Fruit fly (Drosophila melanogaster) whole organism, prepupa: ENCODE results near the gene ppl.

ENCODE experiments used
- Blimp-1 ChIP-seq: fragments of 200-800 bp; sonication (Bioruptor generic); optimal IDR thresholded peaks from 3 replicates; lab custom pipeline; 2017; ENCODE audit warnings: missing biosample characterization, missing genetic modification characterization, mild to moderate bottlenecking, moderate library complexity, missing genetic modification reagents
- CG10631 ChIP-seq: fragments of 200-800 bp; sonication (Bioruptor generic); optimal IDR thresholded peaks from 2 replicates; lab custom pipeline; 2016; ENCODE audit warnings: missing biosample characterization, missing genetic modification characterization
- CG10669 ChIP-seq: fragments of 200-800 bp; sonication (Bioruptor generic); optimal IDR thresholded peaks from 3 replicates; lab custom pipeline; 2018; ENCODE audit warnings: missing biosample characterization, mild to moderate bottlenecking, missing genetic modification characterization, moderate library complexity
- CG11762 ChIP-seq: fragments of 200-800 bp; sonication (Bioruptor generic); optimal IDR thresholded peaks from 3 replicates; lab custom pipeline; 2016; ENCODE audit warnings: missing biosample characterization, missing genetic modification characterization; ENCODE audit not compliant: insufficient read depth
- CG11902 ChIP-seq: fragments of 200-800 bp; sonication (Bioruptor generic); optimal IDR thresholded peaks from 3 replicates; lab custom pipeline; 2016; ENCODE audit warnings: missing biosample characterization, missing genetic modification characterization
- CG15336 ChIP-seq: fragments of 200-800 bp; sonication (Bioruptor generic); IDR thresholded peaks from 2 replicates; pipeline ENCODE4 v1.3.6; 2022; ENCODE audit warnings: missing biosample characterization, missing genetic modification characterization
- CG1621 ChIP-seq: fragments of 200-800 bp; sonication (Bioruptor generic); optimal IDR thresholded peaks from 3 replicates; lab custom pipeline; 2018; ENCODE audit warnings: missing biosample characterization, mild to moderate bottlenecking, missing genetic modification characterization
- CG16779 ChIP-seq: fragments of 200-800 bp; sonication (Bioruptor generic); optimal IDR thresholded peaks from 3 replicates; lab custom pipeline; 2017; ENCODE audit warnings: missing biosample characterization, mild to moderate bottlenecking, missing genetic modification characterization
- CG3032 ChIP-seq: fragments of 200-800 bp; optimal IDR thresholded peaks from 2 replicates; lab custom pipeline; 2019; ENCODE audit warnings: missing biosample characterization, mild to moderate bottlenecking, missing genetic modification characterization, moderate library complexity
- CG31627 ChIP-seq: fragments of 200-800 bp; sonication (Bioruptor generic); optimal IDR thresholded peaks from 3 replicates; lab custom pipeline; 2016; ENCODE audit warnings: missing biosample characterization, missing genetic modification characterization
- CG32006 ChIP-seq: fragments of 200-800 bp; sonication (Bioruptor generic); optimal IDR thresholded peaks from 3 replicates; lab custom pipeline; 2017; ENCODE audit warnings: missing biosample characterization, mild to moderate bottlenecking, missing genetic modification characterization
- CG34406 ChIP-seq: fragments of 200-800 bp; sonication (Bioruptor generic); optimal IDR thresholded peaks from 3 replicates; lab custom pipeline; 2016; ENCODE audit warnings: missing biosample characterization, missing genetic modification characterization
- CG3919 ChIP-seq: fragments of 200-800 bp; sonication (Bioruptor generic); optimal IDR thresholded peaks from 3 replicates; lab custom pipeline; 2016; ENCODE audit warnings: missing biosample characterization, missing genetic modification characterization
- CG6792 ChIP-seq: fragments of 200-800 bp; sonication (Bioruptor generic); optimal IDR thresholded peaks from 3 replicates; lab custom pipeline; 2016; ENCODE audit warnings: missing biosample characterization, missing genetic modification characterization
- CG6808 ChIP-seq: fragments of 200-800 bp; sonication (Bioruptor generic); optimal IDR thresholded peaks from 3 replicates; lab custom pipeline; 2017; ENCODE audit warnings: missing biosample characterization, missing genetic modification characterization, mild to moderate bottlenecking, moderate library complexity, missing genetic modification reagents
- CG6854 ChIP-seq: fragments of 200-800 bp; sonication (Bioruptor generic); optimal IDR thresholded peaks from 2 replicates; lab custom pipeline; 2017; ENCODE audit warnings: missing biosample characterization, mild to moderate bottlenecking, missing genetic modification characterization
- CG7368 ChIP-seq: fragments of 200-800 bp; sonication (Bioruptor generic); optimal IDR thresholded peaks from 3 replicates; lab custom pipeline; 2016; ENCODE audit warnings: missing biosample characterization, missing genetic modification characterization
- CG8119 ChIP-seq: fragments of 200-800 bp; sonication (Bioruptor generic); IDR thresholded peaks from 3 replicates; pipeline ENCODE4 v1.3.6; 2022; ENCODE audit warnings: missing biosample characterization, missing genetic modification characterization
- CG8319 ChIP-seq: fragments of 200-800 bp; sonication (Bioruptor generic); optimal IDR thresholded peaks from 3 replicates; lab custom pipeline; 2016; ENCODE audit warnings: missing biosample characterization, missing genetic modification characterization
- CG9139 ChIP-seq: fragments of 200-800 bp; sonication (Bioruptor generic); optimal IDR thresholded peaks from 3 replicates; lab custom pipeline; 2017; ENCODE audit warnings: missing biosample characterization, mild to moderate bottlenecking, missing genetic modification characterization
- Eip75B ChIP-seq: fragments of 200-800 bp; sonication (Bioruptor generic); optimal IDR thresholded peaks from 3 replicates; lab custom pipeline; 2016; ENCODE audit warnings: missing biosample characterization, missing genetic modification characterization
- Eip78C ChIP-seq: fragments of 200-800 bp; sonication (Bioruptor generic); peaks from one replicate; lab custom pipeline; 2016; ENCODE audit warnings: missing biosample characterization, missing genetic modification characterization
- Eip93F ChIP-seq: fragments of 200-800 bp; sonication (Bioruptor generic); optimal IDR thresholded peaks from 2 replicates; lab custom pipeline; 2016; ENCODE audit warnings: missing biosample characterization, mild to moderate bottlenecking, missing genetic modification characterization
- Ets21C ChIP-seq: fragments of 200-800 bp; sonication (Bioruptor generic); optimal IDR thresholded peaks from 3 replicates; lab custom pipeline; 2016; ENCODE audit warnings: missing biosample characterization, missing genetic modification characterization
- Ets96B ChIP-seq: fragments of 200-800 bp; optimal IDR thresholded peaks from 2 replicates; lab custom pipeline; 2019; ENCODE audit warnings: missing biosample characterization, mild to moderate bottlenecking, missing genetic modification characterization, moderate library complexity
- Gug ChIP-seq: fragments of 200-800 bp; sonication (Bioruptor generic); IDR thresholded peaks from 2 replicates; pipeline ENCODE4 v1.3.6; 2022; ENCODE audit warnings: missing biosample characterization, missing genetic modification characterization
- Hr38 ChIP-seq: sonication (Bioruptor generic); optimal IDR thresholded peaks from 2 replicates; lab custom pipeline; 2016; ENCODE audit warnings: missing biosample characterization, missing genetic modification characterization
- Hr39 ChIP-seq: fragments of 200-800 bp; sonication (Bioruptor generic); optimal IDR thresholded peaks from 2 replicates; lab custom pipeline; 2016; ENCODE audit warnings: missing biosample characterization, missing genetic modification characterization
- Hr4 ChIP-seq: fragments of 200-800 bp; sonication (Bioruptor generic); optimal IDR thresholded peaks from 3 replicates; lab custom pipeline; 2016; ENCODE audit warnings: missing biosample characterization, missing genetic modification characterization
- Lpt ChIP-seq: fragments of 200-800 bp; sonication (Bioruptor generic); optimal IDR thresholded peaks from 3 replicates; lab custom pipeline; 2016; ENCODE audit warnings: missing biosample characterization, missing genetic modification characterization
- Sox102F ChIP-seq: fragments of 200-800 bp; sonication (Bioruptor generic); optimal IDR thresholded peaks from 2 replicates; lab custom pipeline; 2016; ENCODE audit warnings: missing biosample characterization, mild to moderate bottlenecking, missing genetic modification characterization
- Sox15 ChIP-seq: fragments of 200-800 bp; sonication (Bioruptor generic); optimal IDR thresholded peaks from 3 replicates; lab custom pipeline; 2016; ENCODE audit warnings: missing biosample characterization, missing genetic modification characterization
- achi ChIP-seq: fragments of 200-800 bp; sonication (Bioruptor generic); optimal IDR thresholded peaks from 3 replicates; lab custom pipeline; 2016; ENCODE audit warnings: missing biosample characterization, missing genetic modification characterization
- dsx ChIP-seq: fragments of 200-800 bp; optimal IDR thresholded peaks from 3 replicates; lab custom pipeline; 2019; ENCODE audit warnings: missing biosample characterization, mild to moderate bottlenecking, missing genetic modification characterization, moderate library complexity; ENCODE audit not compliant: poor library complexity, severe bottlenecking
- eg ChIP-seq: fragments of 200-800 bp; sonication (Bioruptor generic); IDR thresholded peaks from 3 replicates; pipeline ENCODE4 v1.3.6; 2022; ENCODE audit warnings: missing biosample characterization, missing genetic modification characterization
- esn ChIP-seq: fragments of 200-800 bp; sonication (Bioruptor generic); optimal IDR thresholded peaks from 2 replicates; lab custom pipeline; 2016; ENCODE audit warnings: missing biosample characterization, mild to moderate bottlenecking, missing genetic modification characterization, moderate library complexity
- fd59A ChIP-seq: fragments of 200-800 bp; sonication (Bioruptor generic); optimal IDR thresholded peaks from 2 replicates; lab custom pipeline; 2017; ENCODE audit warnings: missing biosample characterization, mild to moderate bottlenecking, missing genetic modification characterization, missing genetic modification reagents
- fd85E ChIP-seq: fragments of 200-800 bp; sonication (Bioruptor generic); optimal IDR thresholded peaks from 3 replicates; lab custom pipeline; 2016; ENCODE audit warnings: missing biosample characterization, missing genetic modification characterization
- fkh ChIP-seq: fragments of 200-800 bp; sonication (Bioruptor generic); optimal IDR thresholded peaks from 3 replicates; lab custom pipeline; 2017; ENCODE audit warnings: missing biosample characterization, mild to moderate bottlenecking, missing genetic modification characterization, moderate library complexity
- lz ChIP-seq: fragments of 200-800 bp; sonication (Bioruptor generic); optimal IDR thresholded peaks from 3 replicates; lab custom pipeline; 2016; ENCODE audit warnings: missing biosample characterization, missing genetic modification characterization
- net ChIP-seq: fragments of 200-800 bp; sonication (Bioruptor generic); optimal IDR thresholded peaks from 3 replicates; lab custom pipeline; 2016; ENCODE audit warnings: missing biosample characterization, missing genetic modification characterization
- pdm3 ChIP-seq: fragments of 200-800 bp; sonication (Bioruptor generic); optimal IDR thresholded peaks from 3 replicates; lab custom pipeline; 2016; ENCODE audit warnings: missing biosample characterization, missing genetic modification characterization
- salr ChIP-seq, 2 experiments: fragments of 200-800 bp; sonication (Bioruptor generic); optimal IDR thresholded peaks; 3 replicates each; lab custom pipeline; 2016 to 2018; ENCODE audit warnings: missing biosample characterization in 2 of 2, missing genetic modification characterization in 2 of 2, mild to moderate bottlenecking in 1 of 2
- spab ChIP-seq: fragments of 200-800 bp; sonication (Bioruptor generic); optimal IDR thresholded peaks from 2 replicates; lab custom pipeline; 2017; ENCODE audit warnings: missing biosample characterization, mild to moderate bottlenecking, missing genetic modification characterization, missing genetic modification reagents
- ss ChIP-seq, 2 experiments: fragments of 200-800 bp; sonication (Bioruptor generic); optimal IDR thresholded peaks; 2 replicates in 1 of 2; 3 replicates in 1 of 2; lab custom pipeline; 2017 to 2018; ENCODE audit warnings: mild to moderate bottlenecking in 2 of 2, missing biosample characterization in 2 of 2, missing genetic modification characterization in 2 of 2, moderate library complexity in 1 of 2
- svp ChIP-seq: fragments of 200-800 bp; sonication (Bioruptor generic); peaks from one replicate; lab custom pipeline; 2016; ENCODE audit warnings: missing biosample characterization, missing genetic modification characterization
- topi ChIP-seq: fragments of 200-800 bp; sonication (Bioruptor generic); optimal IDR thresholded peaks from 3 replicates; lab custom pipeline; 2016; ENCODE audit warnings: missing biosample characterization, missing genetic modification characterization

ppl gene

dm6 chr3L:21239999-21240509 lies 41.3 kb downstream of the ppl start (continued):
- TF ChIP-seq spab (no peak), CG7368 (GFP tag; lab: Kevin White, UChicago) (no peak), CG31627 (GFP tag; lab: Kevin White, UChicago) (no peak), CG11762 (GFP tag; lab: Kevin White, UChicago) (no peak), CG10631 (no peak), fd85E (GFP tag; lab: Kevin White, UChicago) (peak; percentile 0), CG8119 (GFP tag; lab: Robert Waterston, UW) (peak; percentile 68), topi (peak; percentile 6)

- no peak for TF ChIP-seq Hr39 (GFP tag; lab: Kevin White, UChicago)
- peak; percentile 4 for TF ChIP-seq Eip78C (GFP tag; lab: Kevin White, UChicago)
- peak; percentile 30 for TF ChIP-seq svp (GFP tag; lab: Kevin White, UChicago)
Measured at dm6 chr3L:21238377-21238776, 42.9 kb downstream of the ppl start.

- peak; percentile 83 for TF ChIP-seq Eip78C (GFP tag; lab: Kevin White, UChicago)
- TF ChIP-seq Eip93F (GFP tag; lab: Kevin White, UChicago) = no peak
- TF ChIP-seq fkh (GFP tag; lab: Kevin White, UChicago) = no peak
- TF ChIP-seq Eip75B (GFP tag; lab: Kevin White, UChicago) = no peak
- no peak for TF ChIP-seq CG10669 (GFP tag; lab: Kevin White, UChicago)
- no peak for TF ChIP-seq Sox15
- TF ChIP-seq CG8319 (GFP tag; lab: Kevin White, UChicago) = no peak
- TF ChIP-seq CG6792 (GFP tag; lab: Kevin White, UChicago) = no peak
- TF ChIP-seq CG32006 (GFP tag; lab: Kevin White, UChicago) = peak; percentile 73
- TF ChIP-seq CG1621 (tag; lab: Kevin White, UChicago) = no peak
- no peak for TF ChIP-seq esn (GFP tag; lab: Kevin White, UChicago)
- TF ChIP-seq Ets96B = no peak
- TF ChIP-seq CG16779 (tag; lab: Kevin White, UChicago) = peak; percentile 48
- TF ChIP-seq Blimp-1 (GFP tag; lab: Kevin White, UChicago) = no peak
- no peak for TF ChIP-seq ss (GFP tag; optimal IDR thresholded peaks at IDR 0.05; lab: Kevin White, UChicago)
- TF ChIP-seq Gug (GFP tag; lab: Robert Waterston, UW) = peak; percentile 21; the same call in 1 of the 2 replicates
- peak; percentile 43 for TF ChIP-seq Hr4 (GFP tag; lab: Kevin White, UChicago)
- TF ChIP-seq CG6854 (GFP tag; lab: Kevin White, UChicago) = no peak
- TF ChIP-seq eg = peak; percentile 90
- no peak for TF ChIP-seq fd59A (GFP tag; lab: Kevin White, UChicago)
- TF ChIP-seq Sox102F (GFP tag; lab: Kevin White, UChicago) = no peak
- peak in 1 of 2 experiments; percentile 70 for TF ChIP-seq salr (GFP tag; optimal IDR thresholded peaks at IDR 0.05; lab: Kevin White, UChicago)
- no peak for TF ChIP-seq CG3032 (tag; lab: Kevin White, UChicago)
- TF ChIP-seq achi (GFP tag; lab: Kevin White, UChicago) = peak; percentile 4
- no peak for TF ChIP-seq dsx (GFP tag; lab: Kevin White, UChicago)
- TF ChIP-seq CG15336 (GFP tag; lab: Robert Waterston, UW) = peak; percentile 83
- TF ChIP-seq Ets21C = no peak
- peak; percentile 36 for TF ChIP-seq net (GFP tag; lab: Kevin White, UChicago)
- TF ChIP-seq Hr38 (GFP tag; lab: Kevin White, UChicago) = no peak
- peak; percentile 6 for TF ChIP-seq CG6808 (GFP tag; lab: Kevin White, UChicago)
- no peak for TF ChIP-seq CG11762 (GFP tag; lab: Kevin White, UChicago)
- no peak for TF ChIP-seq lz (GFP tag; lab: Kevin White, UChicago)
- TF ChIP-seq CG34406 (GFP tag; lab: Kevin White, UChicago) = no peak
- TF ChIP-seq pdm3 (GFP tag; lab: Kevin White, UChicago) = no peak
- TF ChIP-seq spab = no peak
- peak; percentile 26 for TF ChIP-seq CG3919 (GFP tag; lab: Kevin White, UChicago)
- no peak for TF ChIP-seq CG10631
- no peak for TF ChIP-seq Hr39 (GFP tag; lab: Kevin White, UChicago)
- TF ChIP-seq CG11902 (GFP tag; lab: Kevin White, UChicago) = no peak
- peak; percentile 75 for TF ChIP-seq Lpt (GFP tag; lab: Kevin White, UChicago)
- no peak for TF ChIP-seq CG9139
Measured at dm6 chr3L:21236959-21237551, 44.3 kb downstream of the ppl start.
